Fruit fly (Drosophila melanogaster): ENCODE measurements around the gene Trf4-2.

- TF ChIP-seq Dll (optimal IDR thresholded peaks at IDR 0.05) (no peak), EcR (GFP tag; optimal IDR thresholded peaks at IDR 0.05) (no peak), pan (optimal IDR thresholded peaks at IDR 0.05) (no peak), psq (optimal IDR thresholded peaks at IDR 0.05) (no peak), usp (GFP tag; optimal IDR thresholded peaks at IDR 0.05) (no peak)
Observed at dm6 chr3R:24905959-24906634, 18.9 kb upstream of the Trf4-2 start, which contains the start of gene CG13643.

All from whole organism.